Worm (Caenorhabditis elegans) whole organism, L1 larva: Measurements from ENCODE around the gene M03F8.5.

Source experiments
- lin-13 ChIP-seq: fragments of 150-350 bp; optimal IDR thresholded peaks from 2 replicates; lab custom pipeline; 2014; ENCODE audit warnings: missing biosample characterization, missing genetic modification reagents, missing genetic modification characterization
- mep-1 ChIP-seq: fragments of 150-350 bp; optimal IDR thresholded peaks from 2 replicates; lab custom pipeline; 2014; ENCODE audit warnings: missing biosample characterization, missing genetic modification characterization
- nhr-19 ChIP-seq: fragments of 200-800 bp; sonication (Bioruptor generic); conservative IDR thresholded peaks from 2 replicates; pipeline ENCODE4 v1.3.6; 2022; ENCODE audit warnings: missing genetic modification characterization, missing compliant biosample characterization
- pqm-1 ChIP-seq: sonication (generic microtip); optimal IDR thresholded peaks from 3 replicates; lab custom pipeline; 2017; ENCODE audit warnings: missing biosample characterization, missing genetic modification characterization
- skn-1 ChIP-seq: fragments of 150-350 bp; optimal IDR thresholded peaks from 2 replicates; lab custom pipeline; 2014; ENCODE audit warnings: missing biosample characterization, missing genetic modification characterization
- unc-86 ChIP-seq: sonication (generic microtip); optimal IDR thresholded peaks from 2 replicates; lab custom pipeline; 2016; ENCODE audit warnings: missing genetic modification characterization, missing compliant biosample characterization
- vab-15 ChIP-seq: sonication (generic microtip); optimal IDR thresholded peaks from 2 replicates; lab custom pipeline; 2017; ENCODE audit warnings: missing genotype, mild to moderate bottlenecking, missing genetic modification characterization, missing compliant biosample characterization

ce11 chrV:5888820-5889219 is 47.8 kb downstream of the M03F8.5 start:
- TF ChIP-seq nhr-19 (GFP tag; lab: Robert Waterston, UW) (no peak), lin-13 (GFP tag; lab: Kevin White, UChicago) (no peak), unc-86 (tag; lab: Kevin White, UChicago) (no peak), pqm-1 (tag; lab: Kevin White, UChicago) (no peak), vab-15 (tag; lab: Kevin White, UChicago) (no peak), skn-1 (tag; lab: Kevin White, UChicago) (no peak), mep-1 (tag; lab: Kevin White, UChicago) (no peak)
